Worm (Caenorhabditis elegans) whole organism, L1 larva: ENCODE data around the gene F54G2.1.

Source experiments
- C04F5.9 ChIP-seq: sonication (generic microtip); optimal IDR thresholded peaks from 2 replicates; lab custom pipeline; 2016; ENCODE audit warnings: missing genetic modification characterization, missing compliant biosample characterization
- C16A3.4 ChIP-seq: fragments of 150-350 bp; optimal IDR thresholded peaks from 2 replicates; lab custom pipeline; 2014; ENCODE audit warnings: missing biosample characterization, missing genetic modification characterization
- Y116A8C.19 ChIP-seq: sonication (generic microtip); optimal IDR thresholded peaks from 2 replicates; lab custom pipeline; 2016; ENCODE audit warnings: missing compliant biosample characterization, missing genetic modification characterization, borderline replicate concordance
- aha-1 ChIP-seq: fragments of 150-350 bp; optimal IDR thresholded peaks from 2 replicates; lab custom pipeline; 2014; ENCODE audit warnings: missing biosample characterization, missing genetic modification characterization
- alr-1 ChIP-seq: fragments of 200-800 bp; sonication (Bioruptor generic); optimal IDR thresholded peaks from 2 replicates; lab custom pipeline; 2018; ENCODE audit warnings: borderline replicate concordance, mild to moderate bottlenecking, missing genetic modification characterization, missing compliant biosample characterization
- blmp-1 ChIP-seq: fragments of 150-350 bp; optimal IDR thresholded peaks from 2 replicates; lab custom pipeline; 2014; ENCODE audit warnings: missing biosample characterization, missing genetic modification characterization
- ceh-63 ChIP-seq: fragments of 200-800 bp; sonication (Bioruptor generic); optimal IDR thresholded peaks from 2 replicates; lab custom pipeline; 2018; ENCODE audit warnings: mild to moderate bottlenecking, missing genetic modification characterization, missing compliant biosample characterization
- ceh-8 ChIP-seq: fragments of 200-800 bp; sonication (Bioruptor generic); optimal IDR thresholded peaks from 2 replicates; lab custom pipeline; 2018; ENCODE audit warnings: mild to moderate bottlenecking, missing genetic modification characterization, moderate library complexity, missing compliant biosample characterization
- ceh-90 ChIP-seq: sonication (generic microtip); optimal IDR thresholded peaks from 2 replicates; lab custom pipeline; 2016; ENCODE audit warnings: missing genetic modification characterization, missing compliant biosample characterization
- ces-1 ChIP-seq: fragments of 150-350 bp; optimal IDR thresholded peaks from 2 replicates; lab custom pipeline; 2014; ENCODE audit warnings: missing biosample characterization, missing genetic modification reagents, missing genetic modification characterization
- dpl-1 ChIP-seq, 3 experiments: fragments of 150-350 bp in 2 of 3; sonication (generic microtip) in 1 of 3; optimal IDR thresholded peaks; 2 replicates each; lab custom pipeline; 2014 to 2017; ENCODE audit warnings: missing biosample characterization in 3 of 3, missing genetic modification characterization in 3 of 3, missing genetic modification reagents in 3 of 3
- dsc-1 ChIP-seq: sonication (generic microtip); optimal IDR thresholded peaks from 2 replicates; lab custom pipeline; 2016; ENCODE audit warnings: mild to moderate bottlenecking, missing genetic modification characterization, missing compliant biosample characterization
- efl-3 ChIP-seq: fragments of 200-800 bp; sonication (Bioruptor generic); optimal IDR thresholded peaks from 2 replicates; lab custom pipeline; 2018; ENCODE audit warnings: mild to moderate bottlenecking, missing genetic modification characterization, missing compliant biosample characterization
- egl-13 ChIP-seq: sonication (generic microtip); optimal IDR thresholded peaks from 2 replicates; lab custom pipeline; 2016; ENCODE audit warnings: missing genotype, missing genetic modification reagents, missing genetic modification characterization, missing compliant biosample characterization
- elt-2 ChIP-seq: sonication (generic microtip); optimal IDR thresholded peaks from 2 replicates; lab custom pipeline; 2016; ENCODE audit warnings: missing genetic modification characterization, mild to moderate bottlenecking, inconsistent platforms, missing compliant biosample characterization, missing genetic modification reagents
- fkh-10 ChIP-seq: sonication (generic microtip); optimal IDR thresholded peaks from 2 replicates; lab custom pipeline; 2017; ENCODE audit warnings: missing biosample characterization, missing genetic modification reagents, missing genetic modification characterization
- fkh-4 ChIP-seq: sonication (generic microtip); optimal IDR thresholded peaks from 2 replicates; lab custom pipeline; 2016; ENCODE audit warnings: missing compliant biosample characterization, missing genetic modification characterization, borderline replicate concordance
- fkh-8 ChIP-seq: sonication (generic microtip); optimal IDR thresholded peaks from 2 replicates; lab custom pipeline; 2016; ENCODE audit warnings: mild to moderate bottlenecking, missing genetic modification characterization, missing compliant biosample characterization
- hpl-2 ChIP-seq: fragments of 150-350 bp; optimal IDR thresholded peaks from 2 replicates; lab custom pipeline; 2014; ENCODE audit warnings: missing biosample characterization, missing genetic modification reagents, missing genetic modification characterization
- irx-1 ChIP-seq: sonication (generic microtip); optimal IDR thresholded peaks from 2 replicates; lab custom pipeline; 2016; ENCODE audit warnings: missing genetic modification characterization, missing compliant biosample characterization
- isw-1 ChIP-seq: fragments of 200-800 bp; sonication (Bioruptor generic); IDR thresholded peaks from 2 replicates; pipeline ENCODE4 v1.3.6; 2022; ENCODE audit warnings: missing genetic modification characterization, missing compliant biosample characterization
- lin-13 ChIP-seq: fragments of 150-350 bp; optimal IDR thresholded peaks from 2 replicates; lab custom pipeline; 2014; ENCODE audit warnings: missing biosample characterization, missing genetic modification reagents, missing genetic modification characterization
- lin-14 ChIP-seq: fragments of 200-800 bp; sonication (Bioruptor generic); optimal IDR thresholded peaks from 2 replicates; lab custom pipeline; 2018; ENCODE audit warnings: mild to moderate bottlenecking, missing genetic modification characterization, moderate library complexity, missing compliant biosample characterization
- lin-15B ChIP-seq: fragments of 150-350 bp; sonication (generic microtip); optimal IDR thresholded peaks from 3 replicates; lab custom pipeline; 2014; ENCODE audit warnings: missing biosample characterization, missing genetic modification characterization
- lin-39 ChIP-seq: fragments of 150-350 bp; optimal IDR thresholded peaks from 2 replicates; lab custom pipeline; 2014; ENCODE audit warnings: missing biosample characterization, missing genetic modification reagents, missing genetic modification characterization
- lsy-2 ChIP-seq, 2 experiments: fragments of 150-350 bp; optimal IDR thresholded peaks; 2 replicates each; lab custom pipeline; 2014; ENCODE audit warnings: missing biosample characterization in 2 of 2, missing genetic modification characterization in 2 of 2
- mab-9 ChIP-seq: fragments of 200-800 bp; sonication (Bioruptor generic); IDR thresholded peaks from 2 replicates; pipeline ENCODE4 v1.3.6; 2022; ENCODE audit warnings: missing genetic modification reagents, missing genetic modification characterization, missing compliant biosample characterization
- mdl-1 ChIP-seq, 2 experiments: fragments of 150-350 bp; optimal IDR thresholded peaks; 2 replicates each; lab custom pipeline; 2014 to 2017; ENCODE audit warnings: missing biosample characterization in 2 of 2, missing genetic modification characterization in 2 of 2, inconsistent platforms in 1 of 2
- mef-2 ChIP-seq: fragments of 150-350 bp; optimal IDR thresholded peaks from 2 replicates; lab custom pipeline; 2014; ENCODE audit warnings: missing biosample characterization, missing genetic modification characterization
- mep-1 ChIP-seq: fragments of 150-350 bp; optimal IDR thresholded peaks from 2 replicates; lab custom pipeline; 2014; ENCODE audit warnings: missing biosample characterization, missing genetic modification characterization
- nhr-11 ChIP-seq: fragments of 150-350 bp; optimal IDR thresholded peaks from 2 replicates; lab custom pipeline; 2014; ENCODE audit warnings: missing biosample characterization, missing genetic modification characterization
- nhr-20 ChIP-seq: sonication (generic microtip); optimal IDR thresholded peaks from 2 replicates; lab custom pipeline; 2016; ENCODE audit warnings: mild to moderate bottlenecking, missing genetic modification characterization, missing compliant biosample characterization
- nhr-47 ChIP-seq: sonication (generic microtip); optimal IDR thresholded peaks from 2 replicates; lab custom pipeline; 2016; ENCODE audit warnings: mild to moderate bottlenecking, missing genetic modification characterization, moderate library complexity, missing compliant biosample characterization
- nhr-71 ChIP-seq: sonication (generic microtip); optimal IDR thresholded peaks from 2 replicates; lab custom pipeline; 2016; ENCODE audit warnings: mild to moderate bottlenecking, missing genetic modification characterization, moderate library complexity, missing compliant biosample characterization
- nhr-84 ChIP-seq: sonication (generic microtip); optimal IDR thresholded peaks from 2 replicates; lab custom pipeline; 2017; ENCODE audit warnings: missing biosample characterization, missing genetic modification characterization
- nhr-85 ChIP-seq: sonication (generic microtip); peaks from one replicate; lab custom pipeline; 2016; ENCODE audit warnings: missing genetic modification characterization, inconsistent platforms, missing compliant biosample characterization
- nhr-90 ChIP-seq: sonication (generic microtip); optimal IDR thresholded peaks from 2 replicates; lab custom pipeline; 2016; ENCODE audit warnings: mild to moderate bottlenecking, missing genetic modification characterization, missing compliant biosample characterization; ENCODE audit not compliant: poor library complexity
- pag-3 ChIP-seq: sonication (generic microtip); optimal IDR thresholded peaks from 2 replicates; lab custom pipeline; 2017; ENCODE audit warnings: missing genetic modification characterization, mild to moderate bottlenecking, missing compliant biosample characterization, antibody characterized with exemption, borderline replicate concordance; ENCODE audit not compliant: insufficient read depth
- skn-1 ChIP-seq: fragments of 150-350 bp; optimal IDR thresholded peaks from 2 replicates; lab custom pipeline; 2014; ENCODE audit warnings: missing biosample characterization, missing genetic modification characterization
- snpc-4 ChIP-seq: fragments of 150-350 bp; optimal IDR thresholded peaks from 2 replicates; lab custom pipeline; 2014; ENCODE audit warnings: missing biosample characterization, missing genetic modification characterization
- snu-23 ChIP-seq: sonication (generic microtip); optimal IDR thresholded peaks from 2 replicates; lab custom pipeline; 2016; ENCODE audit warnings: missing genetic modification characterization, missing compliant biosample characterization
- sup-37 ChIP-seq: fragments of 200-800 bp; sonication (Bioruptor generic); optimal IDR thresholded peaks from 2 replicates; lab custom pipeline; 2018; ENCODE audit warnings: mild to moderate bottlenecking, missing genetic modification characterization, missing compliant biosample characterization
- swsn-7 ChIP-seq: sonication (generic microtip); optimal IDR thresholded peaks from 2 replicates; lab custom pipeline; 2016; ENCODE audit warnings: missing genetic modification characterization, missing compliant biosample characterization
- tbx-2 ChIP-seq: sonication (generic microtip); optimal IDR thresholded peaks from 2 replicates; lab custom pipeline; 2016; ENCODE audit warnings: missing genetic modification characterization, missing compliant biosample characterization
- tlp-1 ChIP-seq: fragments of 150-350 bp; optimal IDR thresholded peaks from 2 replicates; lab custom pipeline; 2014; ENCODE audit warnings: missing biosample characterization, missing genetic modification characterization
- unc-130 ChIP-seq: fragments of 150-350 bp; optimal IDR thresholded peaks from 2 replicates; lab custom pipeline; 2017; ENCODE audit warnings: missing biosample characterization, missing genetic modification characterization, inconsistent platforms
- unc-30 ChIP-seq: sonication (generic microtip); optimal IDR thresholded peaks from 2 replicates; lab custom pipeline; 2017; ENCODE audit warnings: missing biosample characterization, missing genetic modification characterization
- unc-62 ChIP-seq: fragments of 150-350 bp; optimal IDR thresholded peaks from 2 replicates; lab custom pipeline; 2014; ENCODE audit warnings: missing biosample characterization, missing genetic modification reagents, missing genetic modification characterization
- unc-98 ChIP-seq: fragments of 200-800 bp; sonication (Bioruptor generic); IDR thresholded peaks from 2 replicates; pipeline ENCODE4 v1.3.6; 2022; ENCODE audit warnings: missing genetic modification characterization, missing compliant biosample characterization
- xbp-1 ChIP-seq: sonication (generic microtip); optimal IDR thresholded peaks from 2 replicates; lab custom pipeline; 2016; ENCODE audit warnings: missing genetic modification characterization, missing compliant biosample characterization
- zag-1 ChIP-seq: fragments of 150-350 bp; optimal IDR thresholded peaks from 2 replicates; lab custom pipeline; 2014; ENCODE audit warnings: missing biosample characterization, missing genetic modification characterization
- zip-4 ChIP-seq: fragments of 200-800 bp; sonication (Bioruptor generic); optimal IDR thresholded peaks from 2 replicates; lab custom pipeline; 2018; ENCODE audit warnings: mild to moderate bottlenecking, missing genetic modification characterization, moderate library complexity, missing compliant biosample characterization

The F54G2.1 gene

DNA sequence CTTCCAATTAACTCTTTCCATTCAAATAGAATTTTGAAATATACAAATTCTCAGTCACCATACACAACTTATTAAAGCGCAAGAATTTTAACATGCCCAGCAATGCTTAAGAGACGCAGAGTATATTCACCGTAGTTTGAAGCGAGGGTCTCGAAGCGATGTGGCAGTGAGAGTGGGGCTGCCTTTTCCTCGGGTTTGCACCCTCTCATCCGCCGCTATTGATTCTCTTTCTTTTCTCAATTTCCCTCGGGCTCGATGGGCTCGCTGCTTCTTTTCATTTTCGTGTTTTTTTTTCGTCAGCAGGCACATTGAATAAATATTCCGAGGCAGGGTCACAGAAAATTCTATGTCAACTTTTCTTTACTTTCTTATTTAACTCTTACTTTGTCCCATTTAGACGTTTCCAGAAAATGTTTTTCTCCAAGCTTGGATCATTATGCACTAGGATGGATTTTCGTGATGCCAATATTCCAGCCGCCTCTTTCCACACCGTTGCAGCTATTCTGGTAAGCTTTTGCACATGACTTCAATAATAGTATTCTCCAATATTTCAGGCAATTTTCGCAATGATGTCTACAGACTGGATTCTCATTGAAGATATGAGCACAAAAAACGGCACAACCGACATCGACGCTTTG is 24.5 kb upstream of the F54G2.1 start, which contains the start of gene T14G11.1:
Gene T14G11.1 (plus strand): TSS at position 408 of the 638 bp plus-strand sequence.
- TF ChIP-seq nhr-90 (tag; lab: Kevin White, UChicago) (peak; percentile 51), nhr-47 (tag; lab: Kevin White, UChicago) (peak; percentile 82), ceh-63 (GFP tag; lab: Kevin White, UChicago) (no peak), unc-130 (tag; lab: Kevin White, UChicago) (peak; percentile 41), unc-62 (no peak), C04F5.9 (tag; lab: Kevin White, UChicago) (peak; percentile 99), xbp-1 (tag; lab: Kevin White, UChicago) (peak; percentile 69), fkh-4 (tag; lab: Kevin White, UChicago) (peak; percentile 42), nhr-20 (tag; lab: Kevin White, UChicago) (peak; percentile 74), nhr-11 (tag; lab: Kevin White, UChicago) (no peak), ceh-90 (tag; lab: Kevin White, UChicago) (no peak), zip-4 (GFP tag; lab: Kevin White, UChicago) (peak; percentile 25), tbx-2 (peak; percentile 81), unc-30 (tag; lab: Kevin White, UChicago) (no peak), ces-1 (GFP tag; lab: Kevin White, UChicago) (no peak), ceh-8 (GFP tag; lab: Kevin White, UChicago) (no peak), blmp-1 (tag; lab: Kevin White, UChicago) (peak; percentile 48), dpl-1 (GFP tag; optimal IDR thresholded peaks at IDR 0.05; lab: Kevin White, UChicago) (peak; percentile 11 to 52 (median 24)), zag-1 (tag; lab: Kevin White, UChicago) (no peak), mdl-1 (tag; optimal IDR thresholded peaks at IDR 0.05; lab: Kevin White, UChicago) (peak in 1 of 2 experiments; percentile 70), swsn-7 (tag; lab: Kevin White, UChicago) (peak; percentile 70), nhr-71 (tag; lab: Kevin White, UChicago) (peak; percentile 86), efl-3 (GFP tag; lab: Kevin White, UChicago) (no peak), aha-1 (no peak), mab-9 (GFP tag; lab: Robert Waterston, UW) (no peak), isw-1 (peak; percentile 57), pag-3 (tag; lab: Kevin White, UChicago) (no peak), elt-2 (tag; lab: Kevin White, UChicago) (peak; percentile 10), lin-13 (GFP tag; lab: Kevin White, UChicago) (peak; percentile 70), nhr-84 (no peak), lsy-2 (tag; optimal IDR thresholded peaks at IDR 0.05; lab: Kevin White, UChicago) (peak; percentile 97 to 98), mep-1 (tag; lab: Kevin White, UChicago) (peak; percentile 69), fkh-8 (tag; lab: Kevin White, UChicago) (peak; percentile 42), sup-37 (peak; percentile 34), unc-98 (no peak), lin-15B (tag; lab: Kevin White, UChicago) (no peak), C16A3.4 (tag; lab: Kevin White, UChicago) (peak; percentile 54), mef-2 (tag; lab: Kevin White, UChicago) (no peak), irx-1 (tag; lab: Kevin White, UChicago) (peak; percentile 57), lin-39 (tag; lab: Kevin White, UChicago) (peak; percentile 24), snu-23 (GFP tag; lab: Kevin White, UChicago) (peak; percentile 77), dsc-1 (tag; lab: Kevin White, UChicago) (peak; percentile 88), lin-14 (GFP tag; lab: Kevin White, UChicago) (peak; percentile 87), tlp-1 (no peak), nhr-85 (tag; lab: Kevin White, UChicago) (peak; percentile 84), skn-1 (peak; percentile 97), hpl-2 (no peak), egl-13 (tag; lab: Kevin White, UChicago) (peak; percentile 56), Y116A8C.19 (no peak), snpc-4 (tag; lab: Kevin White, UChicago) (no peak), fkh-10 (GFP tag; lab: Kevin White, UChicago) (peak; percentile 76), alr-1 (no peak)
